Worm (Caenorhabditis elegans) whole organism, dauer: ENCODE measurements around the gene srbc-40.

Experiments used
- unc-62 ChIP-seq: sonication (generic microtip); optimal IDR thresholded peaks from 2 replicates; lab custom pipeline; 2017; ENCODE audit warnings: missing biosample characterization, missing genetic modification reagents, missing genetic modification characterization

The srbc-40 gene

ce11 chrV:694625-695024 is 25.0 kb downstream of the srbc-40 start, which contains the start of gene srj-53:
srj-53 (minus strand) TSS chrV:694725.
- no peak for TF ChIP-seq unc-62 (GFP tag; lab: Kevin White, UChicago)

DNA sequence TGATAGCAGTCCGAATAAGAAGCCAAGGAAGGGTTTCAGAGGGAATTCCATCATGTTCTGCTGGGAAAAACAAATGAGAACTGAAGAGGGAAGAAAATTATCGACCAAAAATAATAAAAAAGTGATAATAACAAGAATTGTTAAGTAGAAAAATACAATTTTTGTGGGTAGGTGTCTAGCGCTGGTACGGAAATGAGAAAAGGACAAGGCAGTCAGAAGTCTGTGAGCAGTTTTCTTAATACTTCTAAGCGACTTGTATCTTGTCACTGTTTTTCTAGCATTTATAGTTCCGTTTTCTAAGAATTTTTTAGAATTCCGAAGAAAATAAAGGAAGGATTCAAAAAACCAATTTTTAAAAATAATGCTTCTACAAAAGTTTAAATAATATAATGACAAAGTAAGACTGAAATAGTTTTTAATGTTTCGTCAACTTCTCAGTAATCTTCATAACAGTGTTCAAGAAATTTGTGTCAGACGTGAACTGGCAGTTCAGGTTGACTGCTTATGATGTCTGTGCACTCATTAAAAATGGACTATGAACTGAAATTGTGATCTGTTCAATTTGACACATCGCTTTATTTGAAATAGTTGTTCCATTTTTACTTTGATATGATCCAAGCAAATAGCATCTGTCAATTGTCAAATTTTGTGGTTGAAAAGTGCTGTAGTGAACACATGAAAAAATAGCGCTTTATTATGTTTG is 26.8 kb downstream of the srbc-40 start, which contains the start of gene srx-4:
Gene srx-4, minus strand, starts transcription at position 51 of the 703 bp plus-strand sequence.
- TF ChIP-seq unc-62 (GFP tag; lab: Kevin White, UChicago), result no peak

DNA sequence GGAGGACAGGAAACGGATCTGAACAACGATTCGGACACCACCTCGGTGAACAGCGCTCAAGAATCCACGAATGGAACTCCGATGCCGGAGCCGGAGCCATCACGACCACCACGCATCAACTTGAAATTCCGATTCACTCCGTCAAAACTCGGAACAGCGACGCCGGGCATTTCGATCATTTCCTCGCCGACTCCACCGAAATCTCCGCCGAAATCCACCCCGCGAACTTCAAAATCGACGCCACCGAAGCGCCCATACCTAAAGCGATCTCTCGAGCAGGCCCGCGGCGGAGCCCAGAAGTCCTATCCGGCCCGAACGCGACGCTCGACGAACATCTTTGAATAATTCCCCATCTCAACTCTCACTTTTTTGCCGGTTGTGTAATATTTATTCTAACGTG is 30.1 kb downstream of the srbc-40 start:
- TF ChIP-seq unc-62 (GFP tag; lab: Kevin White, UChicago), result no peak

- no peak for TF ChIP-seq unc-62 (GFP tag; lab: Kevin White, UChicago)
Measured at ce11 chrV:687384-687783, 32.2 kb downstream of the srbc-40 start, which contains the start of gene H25P19.1. H25P19.1 (plus strand) TSS chrV:687684.

DNA sequence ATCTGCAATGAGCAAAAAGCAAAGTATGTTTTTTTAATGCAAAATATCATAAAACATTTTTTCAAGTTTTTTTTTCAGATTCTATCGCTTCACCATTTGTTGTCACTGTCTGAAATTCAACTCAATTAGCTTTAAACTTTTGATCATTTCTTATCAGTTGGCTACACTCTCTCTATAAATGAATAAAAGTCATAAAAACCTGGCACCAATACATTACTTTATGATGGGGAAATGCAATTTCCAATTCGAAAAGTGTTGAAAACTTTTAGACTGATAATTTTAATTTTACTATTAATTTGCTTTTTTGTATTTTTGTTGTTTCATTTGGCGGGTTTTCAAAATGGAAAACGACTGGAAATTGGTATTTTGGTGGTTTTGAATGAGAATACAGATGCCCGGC is 35.8 kb downstream of the srbc-40 start, which contains the start of gene F31F4.1:
Gene F31F4.1, plus strand, starts transcription at position 203 of the 400 bp plus-strand sequence.
- no peak for TF ChIP-seq unc-62 (GFP tag; lab: Kevin White, UChicago)

ce11 chrV:682031-682430 is 37.6 kb downstream of the srbc-40 start, which contains the start of gene srx-23:
srx-23 (plus strand) TSS chrV:682331.
- no peak for TF ChIP-seq unc-62 (GFP tag; lab: Kevin White, UChicago)

DNA sequence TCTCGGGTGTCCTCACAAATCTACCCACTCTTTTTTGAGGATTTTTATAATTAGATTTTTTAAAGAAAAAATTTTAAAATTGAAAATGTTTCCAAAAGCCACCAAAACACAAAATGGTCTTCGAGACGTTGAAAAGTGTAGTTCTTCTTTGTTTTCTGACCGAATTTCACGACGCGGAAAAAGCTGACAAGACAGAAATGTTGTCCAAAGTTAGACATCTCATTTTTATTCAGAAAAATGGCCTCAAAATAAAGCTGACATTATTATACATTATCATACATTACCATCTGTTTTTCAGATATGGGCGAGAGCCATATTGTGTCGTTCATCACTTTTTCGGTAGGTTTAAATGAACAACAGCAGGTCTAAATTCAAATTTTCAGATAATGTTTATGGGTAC is 40.0 kb downstream of the srbc-40 start, which contains the start of gene srx-22:
Gene srx-22, plus strand, starts transcription at position 301 of the 400 bp plus-strand sequence.
- no peak for TF ChIP-seq unc-62 (GFP tag; lab: Kevin White, UChicago)

ce11 chrV:676550-677084 is 43.0 kb downstream of the srbc-40 start, which contains the start of the genes fbxa-72 and srx-21:
fbxa-72 (minus strand) TSS chrV:676753.
srx-21 (plus strand) TSS chrV:677034.
- no peak for TF ChIP-seq unc-62 (GFP tag; lab: Kevin White, UChicago)

ce11 chrV:676090-676489 is 43.5 kb downstream of the srbc-40 start:
- TF ChIP-seq unc-62 (GFP tag; lab: Kevin White, UChicago), result no peak

DNA sequence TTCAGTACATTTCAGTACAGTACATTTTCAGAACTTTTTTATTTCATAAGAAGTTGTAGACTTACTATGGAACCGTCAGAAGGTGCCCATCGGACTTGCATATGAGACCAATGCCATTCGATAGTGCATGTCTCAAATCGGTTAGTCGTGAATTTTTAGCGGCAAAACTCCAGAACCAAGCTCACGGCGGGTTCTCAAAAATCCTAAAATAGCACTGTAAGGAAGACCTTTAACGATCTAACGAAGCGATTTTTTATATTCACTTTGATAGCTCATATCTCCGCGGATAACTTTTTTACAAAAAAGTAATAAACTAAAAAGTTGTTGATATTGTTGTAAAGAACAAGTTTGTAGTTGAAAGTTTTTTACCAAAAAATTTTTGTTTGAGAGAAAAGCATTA is 45.4 kb downstream of the srbc-40 start, which contains the start of gene sru-25:
Gene sru-25, minus strand, starts transcription at position 101 of the 400 bp plus-strand sequence.
- TF ChIP-seq unc-62 (GFP tag; lab: Kevin White, UChicago), result no peak

ce11 chrV:671342-671741 is 48.3 kb downstream of the srbc-40 start, which contains the start of gene sru-24:
sru-24 (minus strand) TSS chrV:671442.
- no peak for TF ChIP-seq unc-62 (GFP tag; lab: Kevin White, UChicago)

- no peak for TF ChIP-seq unc-62 (GFP tag; lab: Kevin White, UChicago)
Measured at ce11 chrV:667459-667858, 52.2 kb downstream of the srbc-40 start, which contains the start of gene nhr-180. nhr-180 (minus strand) TSS chrV:667510.
